Worm (Caenorhabditis elegans): Measurements from ENCODE around the gene C18F10.7.

C18F10.7 gene

ce11 chrIII:6303114-6303647, 25.0 kb upstream of the C18F10.7 start, which contains the start of gene F47D12.9 (continued):
- no peak for TF ChIP-seq daf-19 (GFP tag; conservative IDR thresholded peaks at IDR 0.05)
- no peak for TF ChIP-seq ztf-11 (tag; optimal IDR thresholded peaks at IDR 0.05)
- TF ChIP-seq dmd-9 (GFP tag; IDR thresholded peaks at IDR 0.05): 0 out of 2 replicates have a peak, but pooled peaks have one; percentile 19
- peak; percentile 59 to 84 for TF ChIP-seq lsy-2 (tag; optimal IDR thresholded peaks at IDR 0.05)
- TF ChIP-seq daf-16 (GFP tag; optimal IDR thresholded peaks at IDR 0.05): peak; percentile 73 to 93
- TF ChIP-seq daf-16 (tag; optimal IDR thresholded peaks at IDR 0.05): peak; percentile 92
- no peak for TF ChIP-seq lin-15B (tag; optimal IDR thresholded peaks at IDR 0.05)
- peak; percentile 45 for TF ChIP-seq pqm-1 (tag; optimal IDR thresholded peaks at IDR 0.05)
- TF ChIP-seq ceh-20 (GFP tag; IDR thresholded peaks at IDR 0.05): peak; percentile 72
- TF ChIP-seq ctbp-1 (GFP tag; IDR thresholded peaks at IDR 0.05): no peak
- peak; percentile 51 for TF ChIP-seq ama-1 (optimal IDR thresholded peaks at IDR 0.05)
- TF ChIP-seq lin-1 (GFP tag; IDR thresholded peaks at IDR 0.05): no peak

DNA sequence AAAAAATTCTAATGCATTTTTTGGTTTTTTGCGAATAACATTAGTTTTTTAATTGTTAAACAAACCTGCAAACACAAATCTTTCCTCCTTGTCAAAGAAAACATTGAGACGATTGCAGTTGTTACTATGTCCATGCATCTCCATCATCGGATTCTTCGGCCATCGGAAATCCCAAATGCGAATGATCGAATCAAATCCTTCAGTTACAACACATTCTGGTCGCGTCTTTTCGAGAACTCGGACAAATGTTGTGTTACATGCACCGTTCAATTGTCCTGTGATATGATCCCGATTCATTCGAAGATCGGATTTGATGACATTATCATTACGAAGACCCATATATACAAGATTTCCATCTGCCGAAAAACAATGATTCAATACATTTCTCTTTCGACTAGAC, 22.1 kb upstream of the C18F10.7 start:
- TF ChIP-seq ama-1 (optimal IDR thresholded peaks at IDR 0.05) (peak; percentile 5), mdl-1 (tag; optimal IDR thresholded peaks at IDR 0.05) (no peak), aha-1 (tag) (peak; percentile 98)

DNA sequence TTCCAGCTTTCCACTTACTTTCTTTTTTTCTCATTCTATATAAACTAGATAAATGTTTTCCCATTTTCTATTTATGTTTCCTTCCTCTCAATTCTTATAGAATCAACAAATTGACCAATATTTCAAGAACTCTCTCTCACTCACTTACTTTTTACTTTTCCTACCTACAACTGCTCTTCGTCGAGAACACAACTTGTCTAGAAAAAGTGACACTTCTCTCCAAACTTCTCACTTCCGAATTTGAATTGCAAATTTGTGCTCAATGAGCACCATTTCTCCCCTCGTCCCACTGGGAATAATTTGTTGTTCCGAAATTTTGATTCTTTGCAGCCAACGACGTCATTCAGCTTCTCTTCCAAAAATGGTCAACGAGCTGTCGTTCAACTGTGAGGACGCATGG, 20.0 kb upstream of the C18F10.7 start, which contains the start of gene F47D12.3:
TSS of gene F47D12.3 (plus strand) at position 331 of the 400 bp plus-strand sequence.
- TF ChIP-seq daf-12 (tag; optimal IDR thresholded peaks at IDR 0.05): no peak
- peak; percentile 18; the same call in 1 of the 2 replicates for TF ChIP-seq ceh-20 (GFP tag; IDR thresholded peaks at IDR 0.05)
- no peak for TF ChIP-seq nhr-41 (GFP tag; IDR thresholded peaks at IDR 0.05)
- no peak for TF ChIP-seq daf-8 (GFP tag; IDR thresholded peaks at IDR 0.05)
- TF ChIP-seq dmd-9 (GFP tag; IDR thresholded peaks at IDR 0.05): no peak
- peak in 1 of 2 experiments; percentile 97 for TF ChIP-seq unc-62 (GFP tag; optimal IDR thresholded peaks at IDR 0.05 in 1 of 2)
- no peak for TF ChIP-seq unc-62 (tag; optimal IDR thresholded peaks at IDR 0.05)
- TF ChIP-seq vab-7 (GFP tag; IDR thresholded peaks at IDR 0.05): no peak

- TF ChIP-seq Y5F2A.4 (GFP tag; optimal IDR thresholded peaks at IDR 0.05) (no peak), ceh-44 (GFP tag; IDR thresholded peaks at IDR 0.05) (no peak), zip-11 (GFP tag; IDR thresholded peaks at IDR 0.05) (no peak), lsy-2 (tag; optimal IDR thresholded peaks at IDR 0.05) (no peak), saeg-2 (GFP tag; IDR thresholded peaks at IDR 0.05) (no peak), unc-62 (GFP tag; optimal IDR thresholded peaks at IDR 0.05 in 1 of 2) (peak in 1 of 2 experiments; percentile 91), unc-62 (tag; optimal IDR thresholded peaks at IDR 0.05) (no peak), fkh-10 (GFP tag; optimal IDR thresholded peaks at IDR 0.05) (peak; percentile 20), dpl-1 (GFP tag; optimal IDR thresholded peaks at IDR 0.05) (no peak)
Measured at ce11 chrIII:6297599-6297998, 19.4 kb upstream of the C18F10.7 start.

DNA sequence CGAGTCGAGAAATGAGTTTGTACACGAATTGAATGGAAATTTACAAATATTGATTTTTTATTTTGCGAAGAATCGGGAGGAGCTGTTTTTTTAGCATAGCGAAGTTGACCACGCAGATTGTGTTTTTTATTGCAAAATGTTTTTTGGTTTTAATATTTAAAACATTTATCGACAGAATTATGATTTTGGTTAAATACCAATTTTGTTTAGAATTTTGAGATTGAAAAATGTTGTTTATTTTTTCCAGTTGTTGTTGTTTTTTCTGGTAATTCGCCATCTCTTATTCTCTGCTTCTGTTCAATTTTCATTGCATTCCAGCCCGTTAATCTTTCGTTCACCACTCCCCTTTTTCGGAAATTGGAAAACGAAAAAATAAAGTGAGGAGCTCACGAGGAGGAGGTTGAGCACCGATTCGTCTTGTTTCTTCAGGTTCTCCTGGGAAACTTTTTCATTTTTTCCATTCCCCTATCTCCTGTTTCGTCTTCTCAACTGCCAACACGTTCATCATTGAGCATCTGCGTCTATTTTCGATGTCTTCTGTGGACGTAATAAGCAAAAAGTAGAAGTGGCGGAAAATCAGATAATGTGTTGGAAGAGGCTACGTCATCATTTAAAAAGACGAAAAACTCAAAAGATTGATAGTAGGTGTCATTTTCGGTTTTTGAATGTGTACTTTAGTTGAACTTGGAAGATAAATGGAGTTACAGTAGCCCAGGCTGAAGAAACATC, 18.0 kb upstream of the C18F10.7 start, which contains the start of gene F47D12.7:
TSS of gene F47D12.7 (minus strand) at position 51 of the 729 bp plus-strand sequence.
- TF ChIP-seq lsy-2 (tag; optimal IDR thresholded peaks at IDR 0.05) (no peak), ceh-20 (GFP tag; IDR thresholded peaks at IDR 0.05) (0 out of 2 replicates have a peak, but pooled peaks have one; percentile 15), zag-1 (tag; optimal IDR thresholded peaks at IDR 0.05) (no peak), unc-62 (GFP tag; optimal IDR thresholded peaks at IDR 0.05 in 1 of 2) (peak in 1 of 2 experiments; percentile 97), unc-62 (tag; optimal IDR thresholded peaks at IDR 0.05) (no peak)

- TF ChIP-seq lin-38 (GFP tag; IDR thresholded peaks at IDR 0.05): no peak
- TF ChIP-seq lin-13 (GFP tag; optimal IDR thresholded peaks at IDR 0.05): no peak
- TF ChIP-seq hlh-11 (tag; optimal IDR thresholded peaks at IDR 0.05): no peak
- TF ChIP-seq Y75B8A.6 (GFP tag; IDR thresholded peaks at IDR 0.05): no peak
- no peak for TF ChIP-seq arid-1 (GFP tag; conservative IDR thresholded peaks at IDR 0.05)
- TF ChIP-seq nhr-28 (tag; optimal IDR thresholded peaks at IDR 0.05): no peak
- TF ChIP-seq duxl-1 (tag; optimal IDR thresholded peaks at IDR 0.05; ENCODE audit: poor library complexity): no peak
- TF ChIP-seq pqm-1 (tag; optimal IDR thresholded peaks at IDR 0.05): peak; percentile 1
- TF ChIP-seq spr-1 (tag; optimal IDR thresholded peaks at IDR 0.05): no peak
- TF ChIP-seq php-3 (GFP tag; IDR thresholded peaks at IDR 0.05): peak; percentile 41; the same call in 1 of the 2 replicates
- no peak for TF ChIP-seq lin-1 (GFP tag; IDR thresholded peaks at IDR 0.05)
- TF ChIP-seq nhr-41 (GFP tag; IDR thresholded peaks at IDR 0.05): no peak
- TF ChIP-seq ceh-20 (GFP tag; IDR thresholded peaks at IDR 0.05): peak; percentile 38; the same call in 1 of the 2 replicates
- peak; percentile 5 for TF ChIP-seq nhr-77 (tag; optimal IDR thresholded peaks at IDR 0.05)
- TF ChIP-seq Y105C5A.15 (GFP tag; IDR thresholded peaks at IDR 0.05): no peak
Measured at ce11 chrIII:6290469-6291182, 12.5 kb upstream of the C18F10.7 start.

Data from whole organism, L4 larva.